Worm (Caenorhabditis elegans) whole organism, young adult: ENCODE measurements around the gene Y39H10B.2.

Experiments used
- C17E4.6 ChIP-seq: fragments of 200-800 bp; sonication (Bioruptor generic); IDR thresholded peaks from 2 replicates; pipeline ENCODE4 v1.3.6; 2022; ENCODE audit warnings: missing genetic modification reagents, missing genetic modification characterization, missing compliant biosample characterization
- Y56A3A.18 ChIP-seq: fragments of 200-800 bp; sonication (Bioruptor generic); IDR thresholded peaks from 2 replicates; pipeline ENCODE4 v1.3.6; 2022; ENCODE audit warnings: missing genetic modification reagents, missing genetic modification characterization, missing compliant biosample characterization
- ceh-79 ChIP-seq: sonication (generic microtip); optimal IDR thresholded peaks from 2 replicates; lab custom pipeline; 2017; ENCODE audit warnings: mild to moderate bottlenecking, missing genetic modification characterization, missing compliant biosample characterization
- ceh-91 ChIP-seq: fragments of 200-800 bp; sonication (Bioruptor generic); IDR thresholded peaks from 2 replicates; pipeline ENCODE4 v1.3.6; 2022; ENCODE audit warnings: missing genetic modification reagents, missing genetic modification characterization, missing compliant biosample characterization
- egrh-3 ChIP-seq: fragments of 200-800 bp; sonication (Bioruptor generic); IDR thresholded peaks from 2 replicates; pipeline ENCODE4 v1.3.6; 2022; ENCODE audit warnings: missing genetic modification reagents, missing genetic modification characterization, missing compliant biosample characterization
- ets-4 ChIP-seq: fragments of 200-800 bp; sonication (Bioruptor generic); optimal IDR thresholded peaks from 2 replicates; lab custom pipeline; 2018; ENCODE audit warnings: mild to moderate bottlenecking, missing genetic modification characterization, missing compliant biosample characterization
- hrde-1 ChIP-seq: sonication (generic microtip); optimal IDR thresholded peaks from 2 replicates; lab custom pipeline; 2016; ENCODE audit warnings: missing genetic modification characterization, mild to moderate bottlenecking, missing compliant biosample characterization, moderate library complexity, missing genotype, missing genetic modification reagents, borderline replicate concordance
- hsf-1 ChIP-seq: fragments of 200-800 bp; sonication (Bioruptor generic); IDR thresholded peaks from 2 replicates; pipeline ENCODE4 v1.3.6; 2022; ENCODE audit warnings: missing genetic modification reagents, missing genetic modification characterization, missing compliant biosample characterization
- lag-1 ChIP-seq: fragments of 200-800 bp; sonication (Bioruptor generic); IDR thresholded peaks from 2 replicates; pipeline ENCODE4 v1.3.6; 2022; ENCODE audit warnings: missing genetic modification reagents, missing genetic modification characterization, missing compliant biosample characterization
- madf-8 ChIP-seq: fragments of 200-800 bp; sonication (Bioruptor generic); conservative IDR thresholded peaks from 2 replicates; pipeline ENCODE4 v1.3.6; 2022; ENCODE audit warnings: missing genetic modification reagents, missing genetic modification characterization, missing compliant biosample characterization
- repo-1 ChIP-seq: sonication (generic microtip); optimal IDR thresholded peaks from 2 replicates; lab custom pipeline; 2017; ENCODE audit warnings: mild to moderate bottlenecking, missing genetic modification characterization, missing compliant biosample characterization
- unc-62 ChIP-seq: fragments of 150-350 bp; optimal IDR thresholded peaks from 2 replicates; lab custom pipeline; 2014; ENCODE audit warnings: missing biosample characterization, missing genetic modification reagents, missing genetic modification characterization
- zim-3 ChIP-seq: sonication (generic microtip); optimal IDR thresholded peaks from 2 replicates; lab custom pipeline; 2017; ENCODE audit warnings: mild to moderate bottlenecking, missing genetic modification characterization, moderate library complexity, missing compliant biosample characterization

- no peak for TF ChIP-seq egrh-3 (GFP tag; lab: Robert Waterston, UW)
- TF ChIP-seq repo-1 (tag; lab: Kevin White, UChicago): no peak
- TF ChIP-seq zim-3 (tag; lab: Kevin White, UChicago): no peak
- no peak for TF ChIP-seq ets-4
- no peak for TF ChIP-seq ceh-91
- TF ChIP-seq Y56A3A.18 (GFP tag; lab: Robert Waterston, UW): no peak
- no peak for TF ChIP-seq hrde-1 (tag; lab: Kevin White, UChicago)
- no peak for TF ChIP-seq lag-1 (GFP tag; lab: Robert Waterston, UW)
- TF ChIP-seq ceh-79 (tag; lab: Kevin White, UChicago): no peak
- no peak for TF ChIP-seq unc-62 (GFP tag; lab: Kevin White, UChicago)
- TF ChIP-seq C17E4.6 (GFP tag; lab: Robert Waterston, UW): no peak
- TF ChIP-seq madf-8 (GFP tag; lab: Robert Waterston, UW): no peak
- TF ChIP-seq hsf-1 (GFP tag; lab: Robert Waterston, UW): no peak
Measured at ce11 chrV:3631591-3631990, 37.0 kb upstream of the Y39H10B.2 start, which contains the start of gene F59B1.6.
